Fruit fly (Drosophila melanogaster): Measurements from ENCODE around the gene Prosalpha6T.

Gene Prosalpha6T

DNA sequence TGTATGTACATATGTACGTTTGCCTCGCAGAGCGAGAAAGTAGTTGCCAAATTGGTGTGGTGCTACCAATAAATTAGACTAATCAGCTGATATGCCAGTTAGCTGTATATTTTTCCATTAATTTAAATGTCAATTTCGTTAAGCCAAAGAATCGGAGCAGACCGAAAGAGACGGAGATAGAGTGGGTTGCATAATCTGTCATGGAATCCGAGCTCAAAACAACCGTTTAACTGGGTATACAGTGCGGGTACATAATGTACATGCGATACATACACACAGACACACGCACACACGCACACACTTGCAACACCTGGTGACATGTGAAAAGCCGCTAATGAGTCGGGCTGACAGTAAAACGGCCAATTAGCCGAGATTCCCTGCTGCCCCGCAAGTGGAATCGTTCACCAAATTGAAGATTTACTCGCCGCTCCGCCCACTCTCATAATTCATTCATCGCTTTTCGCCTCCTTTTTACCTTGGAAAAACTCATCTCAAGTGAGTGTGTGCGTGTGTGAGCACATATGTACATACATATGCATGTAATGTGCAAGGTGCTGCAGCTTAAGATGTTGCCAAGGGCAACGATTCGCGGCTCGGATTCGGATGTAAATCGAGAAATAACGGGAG lies 40.7 kb upstream of the Prosalpha6T start:
- no peak for TF ChIP-seq topi (GFP tag; optimal IDR thresholded peaks at IDR 0.05)
- TF ChIP-seq CG11762 (GFP tag; optimal IDR thresholded peaks at IDR 0.05; ENCODE audit: insufficient read depth): no peak
- TF ChIP-seq Eip78C (GFP tag): peak; percentile 43

DNA sequence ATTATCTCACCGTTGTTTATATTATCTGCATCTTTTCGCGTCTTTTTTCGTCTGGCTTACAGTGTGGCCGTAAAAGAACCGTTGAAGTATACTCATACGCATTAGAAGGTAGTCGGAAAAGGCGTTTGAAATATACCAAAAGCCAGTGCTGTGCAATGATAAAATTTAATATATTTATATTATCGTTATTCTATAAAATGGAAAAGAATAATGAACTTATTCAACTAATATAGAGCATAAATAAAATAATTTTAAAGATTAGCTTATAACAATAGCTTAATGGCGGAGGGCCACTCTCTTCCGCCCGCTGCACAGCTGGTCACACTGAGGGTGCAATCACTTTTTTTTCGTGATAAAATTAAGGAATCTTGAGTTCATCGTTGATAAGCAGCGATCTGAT lies 39.9 kb upstream of the Prosalpha6T start, which contains the start of the genes CG16974 and Edem2:
Gene CG16974, minus strand, starts transcription at position 86 of the 400 bp plus-strand sequence.
Gene Edem2, plus strand, starts transcription at position 308 of the 400 bp plus-strand sequence.
- TF ChIP-seq Hr4 (GFP tag; optimal IDR thresholded peaks at IDR 0.05): no peak
- TF ChIP-seq CG8632 (GFP tag; optimal IDR thresholded peaks at IDR 0.05): no peak
- peak; percentile 3 for TF ChIP-seq fd59A (GFP tag; optimal IDR thresholded peaks at IDR 0.05)
- no peak for TF ChIP-seq CG11762 (GFP tag; optimal IDR thresholded peaks at IDR 0.05; ENCODE audit: insufficient read depth)
- no peak for TF ChIP-seq fd85E (GFP tag; optimal IDR thresholded peaks at IDR 0.05)
- TF ChIP-seq Sox15 (GFP tag; optimal IDR thresholded peaks at IDR 0.05): peak; percentile 55
- TF ChIP-seq CG4318 (GFP tag; optimal IDR thresholded peaks at IDR 0.05): no peak
- no peak for TF ChIP-seq ss (GFP tag; optimal IDR thresholded peaks at IDR 0.05)
- TF ChIP-seq esn (GFP tag; optimal IDR thresholded peaks at IDR 0.05): peak; percentile 77
- peak; percentile 56 for TF ChIP-seq CG3032 (tag; optimal IDR thresholded peaks at IDR 0.05)
- peak; percentile 61 for TF ChIP-seq cyc (GFP tag; optimal IDR thresholded peaks at IDR 0.05)
- TF ChIP-seq CG8119 (GFP tag; IDR thresholded peaks at IDR 0.05): peak; percentile 37; the same call in 1 of the 3 replicates
- 0 out of 2 replicates have a peak, but pooled peaks have one; percentile 30 for TF ChIP-seq CG11294 (GFP tag; IDR thresholded peaks at IDR 0.05)
- TF ChIP-seq Smox (GFP tag; optimal IDR thresholded peaks at IDR 0.05): no peak
- TF ChIP-seq Met (GFP tag; optimal IDR thresholded peaks at IDR 0.05): no peak
- TF ChIP-seq Gug (GFP tag; IDR thresholded peaks at IDR 0.05): 0 out of 2 replicates have a peak, but pooled peaks have one; percentile 8
- TF ChIP-seq CG6163 (GFP tag; IDR thresholded peaks at IDR 0.05): peak; percentile 49; the same call in 2 of the 3 replicates
- TF ChIP-seq vri (GFP tag; optimal IDR thresholded peaks at IDR 0.05): peak; percentile 69
- no peak for TF ChIP-seq Ets96B (tag; optimal IDR thresholded peaks at IDR 0.05)
- no peak for TF ChIP-seq dsx (GFP tag; optimal IDR thresholded peaks at IDR 0.05; ENCODE audit: poor library complexity, severe bottlenecking)
- TF ChIP-seq Hr38 (GFP tag; optimal IDR thresholded peaks at IDR 0.05): no peak
- no peak for TF ChIP-seq dac (GFP tag; optimal IDR thresholded peaks at IDR 0.05)
- no peak for TF ChIP-seq CG6792 (GFP tag; optimal IDR thresholded peaks at IDR 0.05)
- TF ChIP-seq CG6854 (GFP tag; optimal IDR thresholded peaks at IDR 0.05): peak; percentile 17
- peak; percentile 60; the same call in 2 of the 3 replicates for TF ChIP-seq eg (GFP tag; IDR thresholded peaks at IDR 0.05)
- TF ChIP-seq acj6 (GFP tag; optimal IDR thresholded peaks at IDR 0.05): no peak
- no peak for TF ChIP-seq fkh (GFP tag; optimal IDR thresholded peaks at IDR 0.05)
- no peak for TF ChIP-seq Eip78C (GFP tag)
- no peak for TF ChIP-seq spab (GFP tag; optimal IDR thresholded peaks at IDR 0.05)
- TF ChIP-seq CG10631 (GFP tag; optimal IDR thresholded peaks at IDR 0.05): no peak
- TF ChIP-seq Ets21C (GFP tag; optimal IDR thresholded peaks at IDR 0.05): peak; percentile 56
- TF ChIP-seq CG11902 (GFP tag; optimal IDR thresholded peaks at IDR 0.05): peak; percentile 39
- peak; percentile 68 for TF ChIP-seq Eip93F (GFP tag; optimal IDR thresholded peaks at IDR 0.05)
- TF ChIP-seq achi (GFP tag; optimal IDR thresholded peaks at IDR 0.05): no peak
- no peak for TF ChIP-seq CG7368 (GFP tag; optimal IDR thresholded peaks at IDR 0.05)
- no peak for TF ChIP-seq topi (GFP tag; optimal IDR thresholded peaks at IDR 0.05)
- no peak for TF ChIP-seq CG31627 (GFP tag; optimal IDR thresholded peaks at IDR 0.05)
- no peak for TF ChIP-seq CG34406 (GFP tag; optimal IDR thresholded peaks at IDR 0.05)
- TF ChIP-seq CG32006 (GFP tag; optimal IDR thresholded peaks at IDR 0.05): no peak
- TF ChIP-seq CG6276 (GFP tag; optimal IDR thresholded peaks at IDR 0.05): no peak

Measured in whole organism, prepupa.